Worm (Caenorhabditis elegans) whole organism, early embryonic: ENCODE results near the gene abt-4.

Experiments used
- B0310.2 ChIP-seq: sonication (generic microtip); optimal IDR thresholded peaks from 2 replicates; lab custom pipeline; 2016; ENCODE audit warnings: mild to moderate bottlenecking, missing genetic modification characterization, missing compliant biosample characterization
- F13C5.2 ChIP-seq: sonication (generic microtip); optimal IDR thresholded peaks from 2 replicates; lab custom pipeline; 2017; ENCODE audit warnings: mild to moderate bottlenecking, missing genetic modification characterization, inconsistent platforms, missing compliant biosample characterization
- aly-1 ChIP-seq: sonication (generic microtip); optimal IDR thresholded peaks from 2 replicates; lab custom pipeline; 2016; ENCODE audit warnings: missing genetic modification characterization, missing compliant biosample characterization
- ama-1 ChIP-seq: fragments of 150-350 bp; optimal IDR thresholded peaks from 2 replicates; lab custom pipeline; 2014
- ceh-13 ChIP-seq: fragments of 200-800 bp; sonication (Bioruptor generic); optimal IDR thresholded peaks from 2 replicates; lab custom pipeline; 2018; ENCODE audit warnings: mild to moderate bottlenecking, missing genetic modification characterization, missing compliant biosample characterization
- ceh-36 ChIP-seq: sonication (generic microtip); optimal IDR thresholded peaks from 2 replicates; lab custom pipeline; 2016; ENCODE audit warnings: missing genetic modification characterization, inconsistent platforms, missing compliant biosample characterization
- ets-7 ChIP-seq: sonication (generic microtip); optimal IDR thresholded peaks from 2 replicates; lab custom pipeline; 2016; ENCODE audit warnings: missing genotype, missing genetic modification characterization, missing compliant biosample characterization
- flt-1 ChIP-seq: fragments of 200-800 bp; sonication (Bioruptor generic); IDR thresholded peaks from 2 replicates; pipeline ENCODE4 v1.3.6; 2022; ENCODE audit warnings: missing genetic modification characterization, missing compliant biosample characterization
- hmbx-1 ChIP-seq: sonication (generic microtip); optimal IDR thresholded peaks from 2 replicates; lab custom pipeline; 2016; ENCODE audit warnings: mild to moderate bottlenecking, missing genetic modification characterization, missing compliant biosample characterization
- hmg-4 ChIP-seq: fragments of 200-800 bp; sonication (Bioruptor generic); optimal IDR thresholded peaks from 2 replicates; lab custom pipeline; 2018; ENCODE audit warnings: mild to moderate bottlenecking, missing genetic modification characterization, missing compliant biosample characterization
- hnd-1 ChIP-seq: sonication (generic microtip); optimal IDR thresholded peaks from 2 replicates; lab custom pipeline; 2016; ENCODE audit warnings: missing genetic modification characterization, missing compliant biosample characterization
- pes-1 ChIP-seq: fragments of 200-800 bp; sonication (Bioruptor generic); IDR thresholded peaks from 2 replicates; pipeline ENCODE4 v1.3.6; 2022; ENCODE audit warnings: missing genetic modification reagents, missing genetic modification characterization, missing compliant biosample characterization
- scrt-1 ChIP-seq: fragments of 200-800 bp; sonication (Bioruptor generic); IDR thresholded peaks from 2 replicates; pipeline ENCODE4 v1.3.6; 2022; ENCODE audit warnings: missing genetic modification characterization, missing compliant biosample characterization
- sea-1 ChIP-seq: fragments of 200-800 bp; sonication (Bioruptor generic); conservative IDR thresholded peaks from 2 replicates; pipeline ENCODE4 v1.3.6; 2022; ENCODE audit warnings: missing genetic modification characterization, missing compliant biosample characterization
- tbx-11 ChIP-seq: fragments of 200-800 bp; sonication (Bioruptor generic); IDR thresholded peaks from 2 replicates; pipeline ENCODE4 v1.3.6; 2022; ENCODE audit warnings: missing genetic modification characterization, missing compliant biosample characterization
- tbx-37 ChIP-seq: fragments of 200-800 bp; sonication (Bioruptor generic); conservative IDR thresholded peaks from 2 replicates; pipeline ENCODE4 v1.3.6; 2022; ENCODE audit warnings: missing genetic modification reagents, missing genetic modification characterization, missing compliant biosample characterization
- tra-4 ChIP-seq: sonication (generic microtip); optimal IDR thresholded peaks from 2 replicates; lab custom pipeline; 2017; ENCODE audit warnings: missing genetic modification characterization, missing compliant biosample characterization

abt-4 gene

ce11 chrV:330625-331024, at the start of gene abt-4:
abt-4 (minus strand) TSS chrV:330725.
- TF ChIP-seq tbx-37 (GFP tag; lab: Robert Waterston, UW) (no peak), ets-7 (tag; lab: Kevin White, UChicago) (no peak), scrt-1 (GFP tag; lab: Robert Waterston, UW) (no peak), aly-1 (tag; lab: Kevin White, UChicago) (no peak), hnd-1 (tag; lab: Kevin White, UChicago) (no peak), hmg-4 (GFP tag; lab: Kevin White, UChicago) (no peak), ceh-13 (GFP tag; lab: Kevin White, UChicago) (no peak), hmbx-1 (tag; lab: Kevin White, UChicago) (no peak), pes-1 (GFP tag; lab: Robert Waterston, UW) (no peak)

- TF ChIP-seq tbx-11 = no peak
- TF ChIP-seq tra-4 (tag; lab: Kevin White, UChicago) = no peak
Measured at ce11 chrV:380186-380585, 49.7 kb upstream of the abt-4 start, which contains the start of gene mltn-8. mltn-8 (minus strand) TSS chrV:380286.

- no peak for TF ChIP-seq aly-1 (tag; lab: Kevin White, UChicago)
- TF ChIP-seq pes-1 (GFP tag; lab: Robert Waterston, UW) = no peak
- no peak for TF ChIP-seq tra-4 (tag; lab: Kevin White, UChicago)
- TF ChIP-seq scrt-1 (GFP tag; lab: Robert Waterston, UW) = no peak
- no peak for TF ChIP-seq ets-7 (tag; lab: Kevin White, UChicago)
- no peak for TF ChIP-seq hnd-1 (tag; lab: Kevin White, UChicago)
- no peak for TF ChIP-seq flt-1
- TF ChIP-seq ceh-13 (GFP tag; lab: Kevin White, UChicago) = no peak
- no peak for TF ChIP-seq hmbx-1 (tag; lab: Kevin White, UChicago)
- TF ChIP-seq B0310.2 (tag; lab: Kevin White, UChicago) = no peak
- TF ChIP-seq hmg-4 (GFP tag; lab: Kevin White, UChicago) = no peak
- no peak for TF ChIP-seq ama-1 (lab: Kevin White, UChicago)
- no peak for TF ChIP-seq tbx-11
- no peak for TF ChIP-seq F13C5.2 (tag; lab: Kevin White, UChicago)
- TF ChIP-seq sea-1 (GFP tag; lab: Robert Waterston, UW) = no peak
- no peak for TF ChIP-seq ceh-36 (tag; lab: Kevin White, UChicago)
- no peak for TF ChIP-seq tbx-37 (GFP tag; lab: Robert Waterston, UW)
Measured at ce11 chrV:378231-378630, 47.7 kb upstream of the abt-4 start.

ce11 chrV:376790-377189, 46.3 kb upstream of the abt-4 start:
- TF ChIP-seq scrt-1 (GFP tag; lab: Robert Waterston, UW) = no peak
- TF ChIP-seq tra-4 (tag; lab: Kevin White, UChicago) = no peak
- no peak for TF ChIP-seq hmbx-1 (tag; lab: Kevin White, UChicago)
- no peak for TF ChIP-seq sea-1 (GFP tag; lab: Robert Waterston, UW)
- no peak for TF ChIP-seq flt-1
- no peak for TF ChIP-seq aly-1 (tag; lab: Kevin White, UChicago)
- no peak for TF ChIP-seq F13C5.2 (tag; lab: Kevin White, UChicago)
- no peak for TF ChIP-seq ets-7 (tag; lab: Kevin White, UChicago)
- TF ChIP-seq hmg-4 (GFP tag; lab: Kevin White, UChicago) = no peak
- TF ChIP-seq ceh-13 (GFP tag; lab: Kevin White, UChicago) = no peak
- TF ChIP-seq tbx-11 = no peak
- no peak for TF ChIP-seq ama-1 (lab: Kevin White, UChicago)
- no peak for TF ChIP-seq tbx-37 (GFP tag; lab: Robert Waterston, UW)
- TF ChIP-seq B0310.2 (tag; lab: Kevin White, UChicago) = no peak
- TF ChIP-seq pes-1 (GFP tag; lab: Robert Waterston, UW) = no peak
- TF ChIP-seq ceh-36 (tag; lab: Kevin White, UChicago) = no peak
- TF ChIP-seq hnd-1 (tag; lab: Kevin White, UChicago) = no peak

- no peak for TF ChIP-seq ama-1 (lab: Kevin White, UChicago)
- no peak for TF ChIP-seq F13C5.2 (tag; lab: Kevin White, UChicago)
- peak; percentile 67 for TF ChIP-seq ceh-36 (tag; lab: Kevin White, UChicago)
Measured at ce11 chrV:373192-373591, 42.7 kb upstream of the abt-4 start.

- TF ChIP-seq pes-1 (GFP tag; lab: Robert Waterston, UW) (no peak), ceh-36 (tag; lab: Kevin White, UChicago) (no peak), aly-1 (tag; lab: Kevin White, UChicago) (no peak), ets-7 (tag; lab: Kevin White, UChicago) (no peak), flt-1 (no peak), scrt-1 (GFP tag; lab: Robert Waterston, UW) (no peak), hmg-4 (GFP tag; lab: Kevin White, UChicago) (no peak), B0310.2 (tag; lab: Kevin White, UChicago) (no peak), tbx-37 (GFP tag; lab: Robert Waterston, UW) (no peak), ama-1 (lab: Kevin White, UChicago) (no peak), tra-4 (tag; lab: Kevin White, UChicago) (no peak), hnd-1 (tag; lab: Kevin White, UChicago) (no peak), ceh-13 (GFP tag; lab: Kevin White, UChicago) (no peak), sea-1 (GFP tag; lab: Robert Waterston, UW) (no peak), F13C5.2 (tag; lab: Kevin White, UChicago) (no peak), hmbx-1 (tag; lab: Kevin White, UChicago) (no peak)
Measured at ce11 chrV:370033-370432, 39.5 kb upstream of the abt-4 start, which contains the start of gene mltn-7. mltn-7 (plus strand) TSS chrV:370333.

- TF ChIP-seq ceh-13 (GFP tag; lab: Kevin White, UChicago) = no peak
- no peak for TF ChIP-seq ets-7 (tag; lab: Kevin White, UChicago)
- no peak for TF ChIP-seq scrt-1 (GFP tag; lab: Robert Waterston, UW)
- no peak for TF ChIP-seq aly-1 (tag; lab: Kevin White, UChicago)
- no peak for TF ChIP-seq hnd-1 (tag; lab: Kevin White, UChicago)
- no peak for TF ChIP-seq hmg-4 (GFP tag; lab: Kevin White, UChicago)
- TF ChIP-seq tbx-37 (GFP tag; lab: Robert Waterston, UW) = no peak
- TF ChIP-seq flt-1 = no peak
- TF ChIP-seq tra-4 (tag; lab: Kevin White, UChicago) = no peak
- no peak for TF ChIP-seq ceh-36 (tag; lab: Kevin White, UChicago)
- no peak for TF ChIP-seq ama-1 (lab: Kevin White, UChicago)
- no peak for TF ChIP-seq tbx-11
- TF ChIP-seq hmbx-1 (tag; lab: Kevin White, UChicago) = no peak
- TF ChIP-seq F13C5.2 (tag; lab: Kevin White, UChicago) = no peak
- TF ChIP-seq pes-1 (GFP tag; lab: Robert Waterston, UW) = no peak
- no peak for TF ChIP-seq B0310.2 (tag; lab: Kevin White, UChicago)
Measured at ce11 chrV:364650-365049, 34.1 kb upstream of the abt-4 start, which contains the start of gene mltn-6. mltn-6 (plus strand) TSS chrV:364950.
